Fruit fly (Drosophila melanogaster) Kc167 (cell line): ENCODE measurements around the gene PrBP.

Source experiments
- Myc ChIP-seq: fragments of >200 bp; optimal IDR thresholded peaks from 2 replicates; lab custom pipeline; 2017; ENCODE audit warnings: missing external identifiers
- h ChIP-seq: fragments of >200 bp; optimal IDR thresholded peaks from 3 replicates; lab custom pipeline; 2018; ENCODE audit warnings: missing external identifiers
- psq ChIP-seq: fragments of >200 bp; optimal IDR thresholded peaks from 2 replicates; lab custom pipeline; 2017; ENCODE audit warnings: missing external identifiers

dm6 chr2L:8709078-8709399, 23.3 kb upstream of the PrBP start:
- TF ChIP-seq Myc (lab: Kevin White, UChicago) (no peak), psq (lab: Kevin White, UChicago) (no peak), h (lab: Kevin White, UChicago) (no peak)
